Fruit fly (Drosophila melanogaster) whole organism, embryonic: ENCODE measurements around the gene CG17572.
A peak's percentile ranks its signal among the peaks of the same experiment; 100 is the strongest.

Experiments used
- Atf3 ChIP-seq: fragments of 200-800 bp; sonication (Bioruptor generic); optimal IDR thresholded peaks from 3 replicates; lab custom pipeline; 2016; ENCODE audit warnings: missing biosample characterization, missing genetic modification characterization
- BEAF-32 ChIP-seq: fragments of 200-800 bp; sonication (Bioruptor generic); optimal IDR thresholded peaks from 3 replicates; lab custom pipeline; 2017; ENCODE audit warnings: missing biosample characterization, missing genetic modification characterization, mild to moderate bottlenecking, moderate library complexity, missing genetic modification reagents
- Bgb ChIP-seq: fragments of 200-800 bp; sonication (Bioruptor generic); IDR thresholded peaks from 2 replicates; pipeline ENCODE4 v1.3.6; 2022; ENCODE audit warnings: missing biosample characterization, missing genetic modification characterization; ENCODE audit not compliant: partially characterized antibody
- CG11456 ChIP-seq: fragments of 200-800 bp; sonication (Bioruptor generic); IDR thresholded peaks from 3 replicates; pipeline ENCODE4 v1.3.6; 2022; ENCODE audit warnings: missing biosample characterization, missing genetic modification characterization
- CG12391 ChIP-seq: fragments of 200-800 bp; sonication (Bioruptor generic); optimal IDR thresholded peaks from 3 replicates; lab custom pipeline; 2018; ENCODE audit warnings: missing biosample characterization, mild to moderate bottlenecking, missing genetic modification characterization, moderate library complexity
- CG14667 ChIP-seq: fragments of 200-800 bp; sonication (Bioruptor generic); IDR thresholded peaks from 2 replicates; pipeline ENCODE4 v1.3.6; 2022; ENCODE audit warnings: missing biosample characterization, missing genetic modification characterization
- CG14860 ChIP-seq: fragments of 200-800 bp; sonication (Bioruptor generic); IDR thresholded peaks from 3 replicates; pipeline ENCODE4 v1.3.6; 2022; ENCODE audit warnings: missing biosample characterization, missing genetic modification characterization; ENCODE audit not compliant: partially characterized antibody
- CG17385 ChIP-seq: fragments of 200-800 bp; sonication (Bioruptor generic); optimal IDR thresholded peaks from 3 replicates; lab custom pipeline; 2018; ENCODE audit warnings: missing biosample characterization, mild to moderate bottlenecking, missing genetic modification characterization
- CG2712 ChIP-seq: fragments of 200-800 bp; optimal IDR thresholded peaks from 3 replicates; lab custom pipeline; 2019; ENCODE audit warnings: missing biosample characterization, mild to moderate bottlenecking, missing genetic modification characterization, moderate library complexity
- CG34224 ChIP-seq: fragments of 200-800 bp; sonication (Bioruptor generic); IDR thresholded peaks from 3 replicates; pipeline ENCODE4 v1.3.6; 2022; ENCODE audit warnings: missing biosample characterization, missing genetic modification characterization; ENCODE audit not compliant: partially characterized antibody
- CG4424 ChIP-seq: fragments of 200-800 bp; sonication (Bioruptor generic); optimal IDR thresholded peaks from 3 replicates; lab custom pipeline; 2016; ENCODE audit warnings: missing biosample characterization, missing genetic modification characterization
- CG4617 ChIP-seq: fragments of 200-800 bp; sonication (Bioruptor generic); optimal IDR thresholded peaks from 3 replicates; lab custom pipeline; 2016; ENCODE audit warnings: missing biosample characterization, missing genetic modification characterization, borderline replicate concordance
- CG6791 ChIP-seq: fragments of 200-800 bp; sonication (Bioruptor generic); IDR thresholded peaks from 3 replicates; pipeline ENCODE4 v1.3.6; 2022; ENCODE audit warnings: missing biosample characterization, missing genetic modification characterization; ENCODE audit not compliant: partially characterized antibody
- CG7963 ChIP-seq: fragments of 200-800 bp; sonication (Bioruptor generic); IDR thresholded peaks from 3 replicates; pipeline ENCODE4 v1.3.6; 2022; ENCODE audit warnings: missing biosample characterization, missing genetic modification characterization; ENCODE audit not compliant: partially characterized antibody
- Dfd ChIP-seq, 2 experiments: fragments of >200 bp; optimal IDR thresholded peaks; 2 replicates each; lab custom pipeline; 2017; ENCODE audit warnings: missing biosample characterization in 2 of 2, missing genetic modification characterization in 2 of 2
- Dref ChIP-seq: fragments of 200-800 bp; sonication (Bioruptor generic); IDR thresholded peaks from 2 replicates; pipeline ENCODE4 v1.3.6; 2022; ENCODE audit warnings: missing biosample characterization, missing genetic modification characterization
- Ets65A ChIP-seq: fragments of 200-800 bp; sonication (Bioruptor generic); peaks from one replicate; lab custom pipeline; 2016; ENCODE audit warnings: missing biosample characterization, missing genetic modification characterization
- GATAe ChIP-seq: fragments of 200-800 bp; sonication (Bioruptor generic); conservative IDR thresholded peaks from 2 replicates; pipeline ENCODE4 v1.3.6; 2022; ENCODE audit warnings: missing biosample characterization, missing genetic modification characterization
- H15 ChIP-seq: fragments of 200-800 bp; sonication (Bioruptor generic); IDR thresholded peaks from 3 replicates; pipeline ENCODE4 v1.3.6; 2022; ENCODE audit warnings: missing biosample characterization, missing genetic modification characterization
- HLH4C ChIP-seq: fragments of 200-800 bp; sonication (Bioruptor generic); IDR thresholded peaks from 3 replicates; pipeline ENCODE4 v1.3.6; 2022; ENCODE audit warnings: missing biosample characterization, missing genetic modification characterization; ENCODE audit not compliant: partially characterized antibody
- Jarid2 ChIP-seq: fragments of 200-800 bp; sonication (Bioruptor generic); optimal IDR thresholded peaks from 3 replicates; lab custom pipeline; 2017; ENCODE audit warnings: mild to moderate bottlenecking, missing biosample characterization, missing genetic modification reagents, missing genetic modification characterization
- MBD-R2 ChIP-seq: fragments of 200-800 bp; sonication (Bioruptor generic); IDR thresholded peaks from 2 replicates; pipeline ENCODE4 v1.3.6; 2022; ENCODE audit warnings: missing biosample characterization, missing genetic modification characterization
- MESR4 ChIP-seq: fragments of 200-800 bp; sonication (Bioruptor generic); optimal IDR thresholded peaks from 2 replicates; lab custom pipeline; 2018; ENCODE audit warnings: missing biosample characterization, mild to moderate bottlenecking, missing genetic modification characterization, moderate library complexity
- Opbp ChIP-seq: fragments of 200-800 bp; sonication (Bioruptor generic); IDR thresholded peaks from 3 replicates; pipeline ENCODE4 v1.3.6; 2022; ENCODE audit warnings: missing biosample characterization, missing genetic modification characterization; ENCODE audit not compliant: partially characterized antibody
- Optix ChIP-seq: fragments of 200-800 bp; sonication (Bioruptor generic); IDR thresholded peaks from 3 replicates; pipeline ENCODE4 v1.3.6; 2022; ENCODE audit warnings: missing biosample characterization, missing genetic modification characterization
- Rfx ChIP-seq: fragments of 200-800 bp; sonication (Bioruptor generic); IDR thresholded peaks from 2 replicates; pipeline ENCODE4 v1.3.6; 2022; ENCODE audit warnings: missing biosample characterization, missing genetic modification characterization
- Scr ChIP-seq: fragments of 200-800 bp; sonication (Bioruptor generic); IDR thresholded peaks from 2 replicates; pipeline ENCODE4 v1.3.6; 2022; ENCODE audit warnings: missing biosample characterization, missing genetic modification characterization; ENCODE audit not compliant: partially characterized antibody
- TFAM ChIP-seq: fragments of 200-800 bp; sonication (Bioruptor generic); optimal IDR thresholded peaks from 2 replicates; lab custom pipeline; 2017; ENCODE audit warnings: missing biosample characterization, missing genetic modification characterization, inconsistent platforms
- Xrp1 ChIP-seq: fragments of 200-800 bp; sonication (Bioruptor generic); IDR thresholded peaks from 2 replicates; pipeline ENCODE4 v1.3.6; 2022; ENCODE audit warnings: missing biosample characterization, missing genetic modification characterization
- amos ChIP-seq: fragments of 200-800 bp; sonication (Bioruptor generic); IDR thresholded peaks from 2 replicates; pipeline ENCODE4 v1.3.6; 2022; ENCODE audit warnings: missing biosample characterization, missing genetic modification characterization; ENCODE audit not compliant: partially characterized antibody
- bbx ChIP-seq: fragments of 200-800 bp; sonication (Bioruptor generic); IDR thresholded peaks from 2 replicates; pipeline ENCODE4 v1.3.6; 2022; ENCODE audit warnings: missing biosample characterization, missing genetic modification characterization; ENCODE audit not compliant: partially characterized antibody
- emc ChIP-seq: fragments of 200-800 bp; sonication (Bioruptor generic); optimal IDR thresholded peaks from 2 replicates; lab custom pipeline; 2016; ENCODE audit warnings: missing biosample characterization, missing genetic modification characterization
- gfzf ChIP-seq: fragments of 200-800 bp; sonication (Bioruptor generic); optimal IDR thresholded peaks from 2 replicates; lab custom pipeline; 2016; ENCODE audit warnings: missing biosample characterization, mild to moderate bottlenecking, missing genetic modification characterization, moderate library complexity
- inv ChIP-seq: fragments of 200-800 bp; sonication (Bioruptor generic); IDR thresholded peaks from 2 replicates; pipeline ENCODE4 v1.3.6; 2022; ENCODE audit warnings: missing biosample characterization, missing genetic modification characterization; ENCODE audit not compliant: partially characterized antibody
- kay ChIP-seq: fragments of 200-800 bp; sonication (Bioruptor generic); optimal IDR thresholded peaks from 2 replicates; lab custom pipeline; 2016; ENCODE audit warnings: missing biosample characterization, missing genetic modification characterization
- knrl ChIP-seq: fragments of 200-800 bp; sonication (Bioruptor generic); IDR thresholded peaks from 3 replicates; pipeline ENCODE4 v1.3.6; 2022; ENCODE audit warnings: missing biosample characterization, missing genetic modification characterization; ENCODE audit not compliant: partially characterized antibody
- nmo ChIP-seq: fragments of 200-800 bp; sonication (Bioruptor generic); optimal IDR thresholded peaks from 2 replicates; lab custom pipeline; 2018; ENCODE audit warnings: missing biosample characterization, mild to moderate bottlenecking, missing genetic modification characterization, moderate library complexity
- pzg ChIP-seq: fragments of 200-800 bp; sonication (Bioruptor generic); optimal IDR thresholded peaks from 3 replicates; lab custom pipeline; 2018; ENCODE audit warnings: missing biosample characterization, mild to moderate bottlenecking, missing genetic modification characterization, moderate library complexity
- ranshi ChIP-seq: fragments of 200-800 bp; sonication (Bioruptor generic); IDR thresholded peaks from 2 replicates; pipeline ENCODE4 v1.3.6; 2022; ENCODE audit warnings: missing biosample characterization, missing genetic modification characterization
- row ChIP-seq: fragments of 200-800 bp; sonication (Bioruptor generic); IDR thresholded peaks from 3 replicates; pipeline ENCODE4 v1.3.6; 2022; ENCODE audit warnings: missing biosample characterization, missing genetic modification characterization
- sens ChIP-seq: fragments of 200-800 bp; sonication (Bioruptor generic); peaks from one replicate; lab custom pipeline; 2016; ENCODE audit warnings: missing biosample characterization, missing genetic modification characterization
- sisA ChIP-seq: fragments of 200-800 bp; sonication (Bioruptor generic); IDR thresholded peaks from 2 replicates; pipeline ENCODE4 v1.3.6; 2022; ENCODE audit warnings: missing biosample characterization, missing genetic modification characterization
- sna ChIP-seq: fragments of 200-800 bp; sonication (Bioruptor generic); IDR thresholded peaks from 2 replicates; pipeline ENCODE4 v1.3.6; 2022; ENCODE audit warnings: missing biosample characterization, missing genetic modification characterization; ENCODE audit not compliant: partially characterized antibody
- tna ChIP-seq: fragments of 200-800 bp; sonication (Bioruptor generic); IDR thresholded peaks from 2 replicates; pipeline ENCODE4 v1.3.6; 2022; ENCODE audit warnings: missing biosample characterization, missing genetic modification characterization; ENCODE audit not compliant: partially characterized antibody
- vnd ChIP-seq: fragments of 200-800 bp; sonication (Bioruptor generic); IDR thresholded peaks from 3 replicates; pipeline ENCODE4 v1.3.6; 2022; ENCODE audit warnings: missing biosample characterization, missing genetic modification characterization; ENCODE audit not compliant: partially characterized antibody
- zen2 ChIP-seq: fragments of 200-800 bp; sonication (Bioruptor generic); IDR thresholded peaks from 3 replicates; pipeline ENCODE4 v1.3.6; 2022; ENCODE audit warnings: missing biosample characterization, missing genetic modification characterization; ENCODE audit not compliant: partially characterized antibody

The CG17572 gene

dm6 chr2L:19034213-19034929 lies 39.6 kb downstream of the CG17572 start, which contains the start of the genes mib2 and CG31800 (continued):
- TF ChIP-seq GATAe (GFP tag; lab: Robert Waterston, UW) (no peak), H15 (GFP tag; lab: Robert Waterston, UW) (no peak), Scr (GFP tag; lab: Robert Waterston, UW) (peak; percentile 85), Optix (GFP tag; lab: Robert Waterston, UW) (no peak), vnd (GFP tag; lab: Robert Waterston, UW) (peak; percentile 77), CG11456 (GFP tag; lab: Robert Waterston, UW) (no peak), Ets65A (GFP tag; lab: Kevin White, UChicago) (peak; percentile 48), emc (no peak), gfzf (GFP tag; lab: Kevin White, UChicago) (peak; percentile 22), sisA (no peak)

- TF ChIP-seq Jarid2 (no peak), CG34224 (GFP tag; lab: Robert Waterston, UW) (peak; percentile 70), sens (GFP tag; lab: Kevin White, UChicago) (no peak), Rfx (GFP tag; lab: Robert Waterston, UW) (0 out of 2 replicates have a peak, but pooled peaks have one; percentile 14), CG6791 (GFP tag; lab: Robert Waterston, UW) (peak; percentile 84), TFAM (GFP tag; lab: Kevin White, UChicago) (no peak), Xrp1 (GFP tag; lab: Robert Waterston, UW) (no peak), Opbp (GFP tag; lab: Robert Waterston, UW) (peak; percentile 73; the same call in 2 of the 3 replicates), BEAF-32 (GFP tag; lab: Kevin White, UChicago) (peak; percentile 68), row (GFP tag; lab: Robert Waterston, UW) (peak; percentile 49; the same call in 2 of the 3 replicates), zen2 (GFP tag; lab: Robert Waterston, UW) (peak; percentile 75), CG14860 (peak; percentile 63), sna (GFP tag; lab: Robert Waterston, UW) (peak; percentile 82), CG2712 (tag; lab: Kevin White, UChicago) (peak; percentile 24), CG12391 (peak; percentile 14), amos (GFP tag; lab: Robert Waterston, UW) (peak; percentile 75), CG17385 (GFP tag; lab: Kevin White, UChicago) (peak; percentile 6), Scr (GFP tag; lab: Robert Waterston, UW) (peak; percentile 81), MESR4 (GFP tag; lab: Kevin White, UChicago) (peak; percentile 45), CG7963 (GFP tag; lab: Robert Waterston, UW) (peak; percentile 45; the same call in 1 of the 3 replicates), knrl (GFP tag; lab: Robert Waterston, UW) (peak; percentile 84), tna (GFP tag; lab: Robert Waterston, UW) (0 out of 2 replicates have a peak, but pooled peaks have one; percentile 40), CG14667 (no peak), CG4424 (GFP tag; lab: Kevin White, UChicago) (no peak), bbx (GFP tag; lab: Robert Waterston, UW) (peak; percentile 85), HLH4C (GFP tag; lab: Robert Waterston, UW) (peak; percentile 71), nmo (peak; percentile 8), ranshi (GFP tag; lab: Robert Waterston, UW) (no peak), pzg (GFP tag; lab: Kevin White, UChicago) (peak; percentile 23), inv (GFP tag; lab: Robert Waterston, UW) (peak; percentile 67), Atf3 (GFP tag; lab: Kevin White, UChicago) (no peak), MBD-R2 (GFP tag; lab: Robert Waterston, UW) (peak; percentile 68), Dfd (GFP tag; optimal IDR thresholded peaks at IDR 0.05; lab: Kevin White, UChicago) (no peak), Dref (peak; percentile 69), CG4617 (GFP tag; lab: Kevin White, UChicago) (peak; percentile 22), kay (no peak), Bgb (peak; percentile 76)
These were observed 40.7 kb downstream of the CG17572 start, which contains the start of gene hook for dm6 chr2L:19033288-19033687. TSS of gene hook (minus strand) at chr2L:19033498.
